Fruit fly (Drosophila melanogaster) whole organism, pupa: ENCODE measurements around the gene Prestin.

ENCODE experiments used
- CG32121 ChIP-seq: fragments of 200-800 bp; sonication (Bioruptor generic); IDR thresholded peaks from 2 replicates; pipeline ENCODE4 v1.3.6; 2022; ENCODE audit warnings: missing biosample characterization, missing genetic modification characterization
- D1 ChIP-seq: fragments of 200-800 bp; sonication (Bioruptor generic); optimal IDR thresholded peaks from 2 replicates; lab custom pipeline; 2018; ENCODE audit warnings: missing biosample characterization, mild to moderate bottlenecking, missing genetic modification characterization, moderate library complexity

Prestin gene

DNA sequence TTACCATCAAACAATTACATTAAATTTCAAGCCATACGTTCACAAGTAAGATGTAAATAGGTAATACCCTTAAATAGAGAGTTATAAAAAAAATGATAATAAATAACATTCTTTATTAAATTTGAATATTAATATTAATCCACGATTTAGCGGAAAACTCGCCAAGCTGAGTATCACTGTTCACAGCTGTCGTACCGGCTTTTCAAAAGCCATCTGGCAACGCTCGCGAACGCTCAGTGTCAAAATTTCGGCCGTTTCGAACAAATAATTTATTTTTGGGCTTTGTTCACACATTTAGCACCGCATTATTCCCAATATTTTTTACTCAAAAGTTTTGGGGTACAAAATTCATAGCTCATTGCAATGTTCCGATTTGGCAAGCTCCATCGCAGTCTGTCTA lies 58.1 kb downstream of the Prestin start, which contains the start of gene TrpRS-m:
TrpRS-m (plus strand) TSS at position 211 of the 400 bp plus-strand sequence.
- TF ChIP-seq D1 (tag; lab: Kevin White, UChicago) (peak; percentile 53), CG32121 (GFP tag; lab: Robert Waterston, UW) (no peak)
